Fruit fly (Drosophila melanogaster): ENCODE measurements around the gene Cubn2.

The Cubn2 gene

dm6 chr3L:11814655-11815054 lies at the start of gene Cubn2:
Gene Cubn2, minus strand, starts transcription at chr3L:11814755.
- no peak for TF ChIP-seq noc (tag; optimal IDR thresholded peaks at IDR 0.05)

dm6 chr3L:11863587-11863986 lies 49.0 kb upstream of the Cubn2 start:
- TF ChIP-seq noc (tag; optimal IDR thresholded peaks at IDR 0.05) = no peak

- TF ChIP-seq noc (tag; optimal IDR thresholded peaks at IDR 0.05) = no peak
Measured at dm6 chr3L:11862266-11862665, 47.7 kb upstream of the Cubn2 start.

- no peak for TF ChIP-seq noc (tag; optimal IDR thresholded peaks at IDR 0.05)
Measured at dm6 chr3L:11858745-11859144, 44.2 kb upstream of the Cubn2 start.

dm6 chr3L:11852924-11853323 lies 38.4 kb upstream of the Cubn2 start:
- no peak for TF ChIP-seq noc (tag; optimal IDR thresholded peaks at IDR 0.05)

- no peak for TF ChIP-seq noc (tag; optimal IDR thresholded peaks at IDR 0.05)
Measured at dm6 chr3L:11847703-11848102, 33.1 kb upstream of the Cubn2 start, which contains the start of gene CG12521. Gene CG12521, minus strand, starts transcription at chr3L:11847803.

dm6 chr3L:11836575-11837077 lies 22.1 kb upstream of the Cubn2 start, which contains the start of gene CG43064:
Gene CG43064, minus strand, starts transcription at chr3L:11836721.
- TF ChIP-seq noc (tag; optimal IDR thresholded peaks at IDR 0.05) = no peak

- TF ChIP-seq noc (tag; optimal IDR thresholded peaks at IDR 0.05) = no peak
Measured at dm6 chr3L:11833296-11833717, 18.8 kb upstream of the Cubn2 start, which contains the start of gene CycA. Gene CycA, minus strand, starts transcription at chr3L:11833578.

dm6 chr3L:11832360-11833295 lies 18.1 kb upstream of the Cubn2 start:
- no peak for TF ChIP-seq noc (tag; optimal IDR thresholded peaks at IDR 0.05)

dm6 chr3L:11831199-11831598 lies 16.6 kb upstream of the Cubn2 start:
- no peak for TF ChIP-seq noc (tag; optimal IDR thresholded peaks at IDR 0.05)

dm6 chr3L:11828730-11829129 lies 14.2 kb upstream of the Cubn2 start, which contains the start of gene CG7264:
Gene CG7264, plus strand, starts transcription at chr3L:11829030.
- TF ChIP-seq noc (tag; optimal IDR thresholded peaks at IDR 0.05) = no peak

dm6 chr3L:11825560-11826153 lies 11.1 kb upstream of the Cubn2 start, which contains the start of gene CG32095:
Gene CG32095, minus strand, starts transcription at chr3L:11825732.
- TF ChIP-seq noc (tag; optimal IDR thresholded peaks at IDR 0.05) = no peak

- no peak for TF ChIP-seq noc (tag; optimal IDR thresholded peaks at IDR 0.05)
Measured at dm6 chr3L:11822446-11823334, 8.1 kb upstream of the Cubn2 start, which contains the start of gene RpL10Ab. Gene RpL10Ab, plus strand, starts transcription at chr3L:11822851.

dm6 chr3L:11821723-11822445 lies 7.3 kb upstream of the Cubn2 start, which contains the start of the genes CG11597 and CG5946:
Gene CG11597, minus strand, starts transcription at chr3L:11822275.
Gene CG5946, minus strand, starts transcription at chr3L:11822275.
- no peak for TF ChIP-seq noc (tag; optimal IDR thresholded peaks at IDR 0.05)

All from whole organism, larva.